Fruit fly (Drosophila melanogaster): ENCODE measurements around the gene Ublcp1.

Gene Ublcp1

DNA sequence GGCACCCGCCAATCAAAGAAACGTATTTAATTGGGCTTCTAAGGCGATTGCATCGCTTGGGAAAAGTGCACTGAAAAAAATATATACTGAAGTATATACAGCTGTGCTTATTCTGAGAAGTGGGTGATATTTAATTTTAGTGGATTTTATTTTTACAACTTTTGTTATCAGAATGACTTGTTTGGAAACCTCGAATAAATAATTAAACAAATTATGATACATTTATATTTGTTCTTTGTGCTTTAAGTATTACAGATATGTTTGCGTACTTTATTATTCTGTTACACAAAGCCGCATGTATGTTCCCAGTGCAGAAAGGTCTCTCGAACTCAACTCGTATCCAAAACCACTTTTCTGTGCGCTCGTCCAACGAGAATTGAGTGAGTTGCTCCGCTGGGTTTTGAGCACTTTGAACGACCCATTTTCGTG, 12.6 kb upstream of the Ublcp1 start (continued):
- no peak for TF ChIP-seq Hr38 (GFP tag; optimal IDR thresholded peaks at IDR 0.05)
- TF ChIP-seq CG1621 (tag; optimal IDR thresholded peaks at IDR 0.05) = peak; percentile 20
- peak; percentile 83 for TF ChIP-seq cyc (GFP tag; optimal IDR thresholded peaks at IDR 0.05)
- peak; percentile 77 for TF ChIP-seq Gug (GFP tag; IDR thresholded peaks at IDR 0.05)
- TF ChIP-seq CG11294 (GFP tag; IDR thresholded peaks at IDR 0.05) = peak; percentile 60
- peak; percentile 85 for TF ChIP-seq CG6276 (GFP tag; optimal IDR thresholded peaks at IDR 0.05)
- TF ChIP-seq CG6163 (GFP tag; IDR thresholded peaks at IDR 0.05) = peak; percentile 68; the same call in 2 of the 3 replicates
- TF ChIP-seq Sox15 (GFP tag; optimal IDR thresholded peaks at IDR 0.05) = peak; percentile 74
- peak; percentile 87 for TF ChIP-seq CG4318 (GFP tag; optimal IDR thresholded peaks at IDR 0.05)
- peak; percentile 89 for TF ChIP-seq OdsH (GFP tag; optimal IDR thresholded peaks at IDR 0.05)
- TF ChIP-seq CG9139 (GFP tag; optimal IDR thresholded peaks at IDR 0.05) = peak; percentile 64
- peak; percentile 73 for TF ChIP-seq fd59A (GFP tag; optimal IDR thresholded peaks at IDR 0.05)
- peak; percentile 69 for TF ChIP-seq dsx (GFP tag; optimal IDR thresholded peaks at IDR 0.05; ENCODE audit: poor library complexity, severe bottlenecking)

DNA sequence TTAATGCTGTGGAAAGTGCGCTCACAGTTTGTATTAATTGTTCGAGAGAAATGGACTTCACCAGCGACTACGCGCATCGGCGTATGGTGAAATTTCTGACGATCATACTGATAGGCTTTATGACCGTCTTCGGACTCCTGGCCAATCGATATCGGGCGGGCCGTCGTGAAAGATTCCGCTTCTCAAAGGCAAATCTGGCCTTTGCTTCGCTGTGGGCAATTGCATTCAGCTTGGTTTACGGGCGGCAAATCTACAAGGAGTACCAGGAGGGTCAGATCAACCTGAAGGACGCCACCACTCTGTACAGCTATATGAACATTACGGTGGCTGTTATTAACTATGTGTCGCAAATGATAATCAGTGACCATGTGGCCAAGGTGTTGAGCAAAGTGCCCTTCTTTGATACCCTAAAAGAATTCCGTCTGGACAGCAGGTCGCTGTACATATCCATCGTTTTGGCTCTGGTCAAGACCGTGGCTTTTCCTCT, 9.6 kb upstream of the Ublcp1 start, which contains the start of gene Gr94a:
TSS of gene Gr94a (plus strand) at position 51 of the 487 bp plus-strand sequence.
- no peak for TF ChIP-seq fkh (GFP tag; optimal IDR thresholded peaks at IDR 0.05)
- TF ChIP-seq CG9139 (GFP tag; optimal IDR thresholded peaks at IDR 0.05) = no peak
- no peak for TF ChIP-seq CG6276 (GFP tag; optimal IDR thresholded peaks at IDR 0.05)
- TF ChIP-seq eg (GFP tag; IDR thresholded peaks at IDR 0.05) = no peak
- TF ChIP-seq CG8319 (GFP tag; optimal IDR thresholded peaks at IDR 0.05) = no peak
- no peak for TF ChIP-seq spab (GFP tag; optimal IDR thresholded peaks at IDR 0.05)

DNA sequence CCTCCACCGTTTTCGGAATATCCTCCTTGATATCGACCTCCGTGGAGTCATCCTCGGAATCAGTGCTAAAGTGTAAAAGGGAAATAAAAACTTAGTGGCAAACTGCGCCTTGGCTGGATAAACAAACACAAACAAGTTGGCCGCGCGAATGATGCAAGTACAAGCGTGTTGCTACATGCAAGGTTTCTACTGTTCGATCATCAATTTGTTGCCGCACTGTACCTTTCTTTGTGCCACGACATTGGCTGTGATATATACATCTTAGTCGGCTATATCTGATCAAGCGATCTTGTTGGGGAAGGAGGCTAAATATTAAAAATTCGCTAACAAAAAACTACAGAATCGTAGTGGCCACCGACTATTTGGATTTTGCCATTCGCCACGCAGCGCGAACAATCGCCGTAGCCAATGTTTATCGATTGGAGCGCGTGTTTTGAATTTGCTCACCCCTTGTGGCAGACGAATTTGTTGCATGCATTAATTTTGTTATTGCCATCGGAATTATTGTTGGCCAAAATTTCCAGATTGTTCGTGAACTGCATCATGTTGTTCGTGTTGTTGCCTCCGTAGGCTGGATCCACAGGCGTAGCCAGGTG, 8.1 kb upstream of the Ublcp1 start:
- TF ChIP-seq fkh (GFP tag; optimal IDR thresholded peaks at IDR 0.05) (no peak), Blimp-1 (GFP tag; optimal IDR thresholded peaks at IDR 0.05) (no peak), CG8319 (GFP tag; optimal IDR thresholded peaks at IDR 0.05) (no peak)

DNA sequence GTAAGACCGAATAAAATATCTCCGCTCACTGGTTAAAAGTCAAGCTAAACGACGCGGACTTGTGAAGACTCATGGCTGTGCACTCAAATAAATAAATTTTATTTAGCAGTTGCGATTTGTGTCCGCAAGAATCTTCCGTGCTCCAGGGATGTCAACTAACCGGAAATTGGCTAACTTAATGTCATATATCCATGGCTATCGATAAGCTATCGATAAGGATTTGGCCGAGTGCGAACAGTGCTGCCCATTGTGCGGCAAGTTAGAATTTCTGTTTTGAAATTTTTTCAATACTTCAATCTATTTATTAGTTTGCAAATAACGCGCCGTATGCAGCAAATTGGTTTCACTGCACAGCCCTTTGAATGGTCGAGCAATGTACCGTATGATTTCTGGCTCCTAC, 7.4 kb upstream of the Ublcp1 start, which contains the start of gene p53:
TSS of gene p53 (minus strand) at position 147 of the 400 bp plus-strand sequence.
- TF ChIP-seq Met (GFP tag; optimal IDR thresholded peaks at IDR 0.05) (peak; percentile 66), CG16779 (tag; optimal IDR thresholded peaks at IDR 0.05) (no peak), CG6163 (GFP tag; IDR thresholded peaks at IDR 0.05) (peak; percentile 64), topi (GFP tag; optimal IDR thresholded peaks at IDR 0.05) (peak; percentile 63), Eip75B (GFP tag; optimal IDR thresholded peaks at IDR 0.05) (no peak), CG3919 (GFP tag; optimal IDR thresholded peaks at IDR 0.05) (peak; percentile 69), CG11762 (GFP tag; optimal IDR thresholded peaks at IDR 0.05; ENCODE audit: insufficient read depth) (peak; percentile 16), CG4318 (GFP tag; optimal IDR thresholded peaks at IDR 0.05) (no peak), esn (GFP tag; optimal IDR thresholded peaks at IDR 0.05) (peak; percentile 70), CG8632 (GFP tag; optimal IDR thresholded peaks at IDR 0.05) (peak; percentile 3), Lpt (GFP tag; optimal IDR thresholded peaks at IDR 0.05) (no peak), CG11294 (GFP tag; IDR thresholded peaks at IDR 0.05) (no peak), CG15336 (GFP tag; IDR thresholded peaks at IDR 0.05) (no peak), Eip93F (GFP tag; optimal IDR thresholded peaks at IDR 0.05) (no peak), CG6276 (GFP tag; optimal IDR thresholded peaks at IDR 0.05) (no peak), eg (GFP tag; IDR thresholded peaks at IDR 0.05) (peak; percentile 49; the same call in 1 of the 3 replicates), Hr4 (GFP tag; optimal IDR thresholded peaks at IDR 0.05) (no peak), CG10631 (GFP tag; optimal IDR thresholded peaks at IDR 0.05) (no peak), achi (GFP tag; optimal IDR thresholded peaks at IDR 0.05) (peak; percentile 96), CG9139 (GFP tag; optimal IDR thresholded peaks at IDR 0.05) (peak; percentile 25), Sox102F (GFP tag; optimal IDR thresholded peaks at IDR 0.05) (peak; percentile 47), CG8119 (GFP tag; IDR thresholded peaks at IDR 0.05) (no peak), CG11902 (GFP tag; optimal IDR thresholded peaks at IDR 0.05) (no peak), Sox14 (GFP tag; optimal IDR thresholded peaks at IDR 0.05) (peak; percentile 33), CG32006 (GFP tag; optimal IDR thresholded peaks at IDR 0.05) (no peak), Blimp-1 (GFP tag; optimal IDR thresholded peaks at IDR 0.05) (peak; percentile 18), Sox15 (GFP tag; optimal IDR thresholded peaks at IDR 0.05) (peak; percentile 5), CG7368 (GFP tag; optimal IDR thresholded peaks at IDR 0.05) (peak; percentile 27), fkh (GFP tag; optimal IDR thresholded peaks at IDR 0.05) (peak; percentile 42), pdm3 (GFP tag; optimal IDR thresholded peaks at IDR 0.05) (no peak), spab (GFP tag; optimal IDR thresholded peaks at IDR 0.05) (no peak), salr (GFP tag; optimal IDR thresholded peaks at IDR 0.05) (peak in 1 of 2 experiments; percentile 71), lz (GFP tag; optimal IDR thresholded peaks at IDR 0.05) (peak; percentile 64), Hr39 (GFP tag; optimal IDR thresholded peaks at IDR 0.05) (peak; percentile 63), CG8319 (GFP tag; optimal IDR thresholded peaks at IDR 0.05) (peak; percentile 39)
